Worm (Caenorhabditis elegans) whole organism, L4/young adult: Measurements from ENCODE around the gene C45H4.13.

ENCODE experiments used
- dao-5 ChIP-seq: sonication (generic microtip); optimal IDR thresholded peaks from 2 replicates; lab custom pipeline; 2016; ENCODE audit warnings: missing genotype, missing genetic modification characterization, moderate library complexity, missing compliant biosample characterization
- him-1 ChIP-seq: sonication (generic microtip); optimal IDR thresholded peaks from 2 replicates; lab custom pipeline; 2016; ENCODE audit warnings: missing genotype, missing genetic modification reagents, missing genetic modification characterization, missing compliant biosample characterization

- TF ChIP-seq him-1 (peak; percentile 42), dao-5 (no peak)
Measured at ce11 chrV:2135323-2135722, 15.5 kb downstream of the C45H4.13 start.
